Worm (Caenorhabditis elegans): Measurements from ENCODE around the gene srsx-29.
A peak's percentile ranks its signal among the peaks of the same experiment; 100 is the strongest.

Gene srsx-29

ce11 chrV:10159972-10160371 lies 5.2 kb downstream of the srsx-29 start:
- TF ChIP-seq fos-1 (tag; optimal IDR thresholded peaks at IDR 0.05) (peak; percentile 65), lsy-2 (tag; optimal IDR thresholded peaks at IDR 0.05) (no peak), sma-9 (GFP tag; optimal IDR thresholded peaks at IDR 0.05) (peak; percentile 36), sma-9 (tag; optimal IDR thresholded peaks at IDR 0.05) (no peak)

ce11 chrV:10160954-10161353 lies 6.2 kb downstream of the srsx-29 start, which contains the start of gene C51E3.10:
Gene C51E3.10, minus strand, starts transcription at chrV:10161134.
- TF ChIP-seq zag-1 (tag; optimal IDR thresholded peaks at IDR 0.05) (no peak), sma-9 (GFP tag; optimal IDR thresholded peaks at IDR 0.05) (peak; percentile 69), sma-9 (tag; optimal IDR thresholded peaks at IDR 0.05) (no peak), aly-2 (tag; optimal IDR thresholded peaks at IDR 0.05) (no peak), nhr-21 (tag; optimal IDR thresholded peaks at IDR 0.05) (no peak), nhr-11 (tag; optimal IDR thresholded peaks at IDR 0.05) (no peak), gmeb-1 (tag; optimal IDR thresholded peaks at IDR 0.05) (no peak), fos-1 (tag; optimal IDR thresholded peaks at IDR 0.05) (peak; percentile 94), ceh-16 (tag; optimal IDR thresholded peaks at IDR 0.05) (no peak), mdl-1 (tag; optimal IDR thresholded peaks at IDR 0.05) (peak in 1 of 2 experiments; percentile 14), crh-2 (tag; optimal IDR thresholded peaks at IDR 0.05) (peak; percentile 67), ZK546.5 (tag; optimal IDR thresholded peaks at IDR 0.05) (no peak), unc-39 (tag; optimal IDR thresholded peaks at IDR 0.05) (no peak), lsy-2 (tag; optimal IDR thresholded peaks at IDR 0.05) (no peak), dmd-4 (tag; optimal IDR thresholded peaks at IDR 0.05) (no peak), nhr-25 (tag; optimal IDR thresholded peaks at IDR 0.05) (no peak), unc-62 (GFP tag; optimal IDR thresholded peaks at IDR 0.05) (no peak), skn-1 (tag; optimal IDR thresholded peaks at IDR 0.05) (peak; percentile 36)

ce11 chrV:10166368-10166767 lies 11.6 kb downstream of the srsx-29 start, which contains the start of gene C51E3.6:
Gene C51E3.6, minus strand, starts transcription at chrV:10166468.
- TF ChIP-seq sem-4 (tag; optimal IDR thresholded peaks at IDR 0.05) = no peak
- TF ChIP-seq lin-11 (tag; optimal IDR thresholded peaks at IDR 0.05) = no peak
- TF ChIP-seq mbf-1 (tag; optimal IDR thresholded peaks at IDR 0.05) = no peak
- TF ChIP-seq mab-5 (tag; optimal IDR thresholded peaks at IDR 0.05) = no peak
- no peak for TF ChIP-seq ceh-82 (tag; optimal IDR thresholded peaks at IDR 0.05)
- TF ChIP-seq ztf-1 (GFP tag; conservative IDR thresholded peaks at IDR 0.05) = no peak
- no peak for TF ChIP-seq ztf-11 (tag; optimal IDR thresholded peaks at IDR 0.05)
- no peak for TF ChIP-seq ceh-16 (tag; optimal IDR thresholded peaks at IDR 0.05)
- TF ChIP-seq nhr-21 (tag; optimal IDR thresholded peaks at IDR 0.05) = no peak
- TF ChIP-seq nhr-6 (tag; optimal IDR thresholded peaks at IDR 0.05) = no peak
- no peak for TF ChIP-seq sma-9 (GFP tag; optimal IDR thresholded peaks at IDR 0.05)
- no peak for TF ChIP-seq sma-9 (tag; optimal IDR thresholded peaks at IDR 0.05)

ce11 chrV:10168870-10169269 lies 14.1 kb downstream of the srsx-29 start:
- TF ChIP-seq lsy-2 (tag; optimal IDR thresholded peaks at IDR 0.05) (peak in 1 of 2 experiments; percentile 40), egl-27 (tag; optimal IDR thresholded peaks at IDR 0.05) (no peak), nhr-23 (tag; optimal IDR thresholded peaks at IDR 0.05) (no peak), nhr-21 (tag; optimal IDR thresholded peaks at IDR 0.05) (no peak), ceh-16 (tag; optimal IDR thresholded peaks at IDR 0.05) (no peak), lin-11 (tag; optimal IDR thresholded peaks at IDR 0.05) (no peak), ztf-4 (tag; optimal IDR thresholded peaks at IDR 0.05) (peak; percentile 13), skn-1 (tag; optimal IDR thresholded peaks at IDR 0.05) (no peak), fos-1 (tag; optimal IDR thresholded peaks at IDR 0.05) (no peak), nhr-6 (tag; optimal IDR thresholded peaks at IDR 0.05) (no peak), mab-5 (tag; optimal IDR thresholded peaks at IDR 0.05) (no peak), unc-39 (tag; optimal IDR thresholded peaks at IDR 0.05) (no peak), peb-1 (tag; optimal IDR thresholded peaks at IDR 0.05) (no peak), ztf-11 (tag; optimal IDR thresholded peaks at IDR 0.05) (no peak), sma-3 (GFP tag; optimal IDR thresholded peaks at IDR 0.05) (no peak), crh-2 (tag; optimal IDR thresholded peaks at IDR 0.05) (peak; percentile 40), nhr-237 (tag; optimal IDR thresholded peaks at IDR 0.05) (peak; percentile 8), unc-55 (GFP tag; optimal IDR thresholded peaks at IDR 0.05) (peak; percentile 51), nhr-11 (tag; optimal IDR thresholded peaks at IDR 0.05) (no peak), dmd-4 (tag; optimal IDR thresholded peaks at IDR 0.05) (no peak), ceh-82 (tag; optimal IDR thresholded peaks at IDR 0.05) (no peak), nhr-25 (tag; optimal IDR thresholded peaks at IDR 0.05) (no peak), elt-1 (tag; optimal IDR thresholded peaks at IDR 0.05) (no peak), alr-1 (tag; optimal IDR thresholded peaks at IDR 0.05) (no peak)

- TF ChIP-seq egl-27 (tag; optimal IDR thresholded peaks at IDR 0.05) = no peak
- no peak for TF ChIP-seq aly-2 (tag; optimal IDR thresholded peaks at IDR 0.05)
- TF ChIP-seq sem-4 (tag; optimal IDR thresholded peaks at IDR 0.05) = no peak
- no peak for TF ChIP-seq ztf-1 (GFP tag; conservative IDR thresholded peaks at IDR 0.05)
- no peak for TF ChIP-seq gmeb-1 (tag; optimal IDR thresholded peaks at IDR 0.05)
- no peak for TF ChIP-seq nhr-11 (tag; optimal IDR thresholded peaks at IDR 0.05)
- no peak for TF ChIP-seq F13H6.1 (tag; optimal IDR thresholded peaks at IDR 0.05)
- no peak for TF ChIP-seq lin-13 (GFP tag; optimal IDR thresholded peaks at IDR 0.05)
- TF ChIP-seq crh-2 (tag; optimal IDR thresholded peaks at IDR 0.05) = no peak
- no peak for TF ChIP-seq nhr-77 (tag; optimal IDR thresholded peaks at IDR 0.05)
- TF ChIP-seq lin-11 (tag; optimal IDR thresholded peaks at IDR 0.05) = no peak
- TF ChIP-seq nhr-6 (tag; optimal IDR thresholded peaks at IDR 0.05) = no peak
- TF ChIP-seq lsy-2 (tag; optimal IDR thresholded peaks at IDR 0.05) = no peak
- no peak for TF ChIP-seq ceh-82 (tag; optimal IDR thresholded peaks at IDR 0.05)
- TF ChIP-seq sma-3 (GFP tag; optimal IDR thresholded peaks at IDR 0.05) = no peak
- TF ChIP-seq ZK546.5 (tag; optimal IDR thresholded peaks at IDR 0.05) = no peak
- no peak for TF ChIP-seq nhr-25 (tag; optimal IDR thresholded peaks at IDR 0.05)
- TF ChIP-seq mab-5 (tag; optimal IDR thresholded peaks at IDR 0.05) = no peak
- no peak for TF ChIP-seq nhr-21 (tag; optimal IDR thresholded peaks at IDR 0.05)
- TF ChIP-seq blmp-1 (tag; optimal IDR thresholded peaks at IDR 0.05; ENCODE audit: insufficient read depth) = no peak
Observed at ce11 chrV:10173653-10174052, 18.9 kb downstream of the srsx-29 start, which contains the start of gene egl-3. Gene egl-3, minus strand, starts transcription at chrV:10173753.

Measured in whole organism, L2 larva.